Fruit fly (Drosophila melanogaster) whole organism, embryonic: Measurements from ENCODE around the gene AspRS-m.

Source experiments
- Adf1 ChIP-seq: fragments of 200-800 bp; sonication (Bioruptor generic); IDR thresholded peaks from 2 replicates; pipeline ENCODE4 v1.3.6; 2022; ENCODE audit warnings: missing biosample characterization, missing genetic modification characterization
- Asciz ChIP-seq: fragments of 200-800 bp; sonication (Bioruptor generic); optimal IDR thresholded peaks from 2 replicates; lab custom pipeline; 2017; ENCODE audit warnings: missing biosample characterization, mild to moderate bottlenecking, missing genetic modification characterization, missing genetic modification reagents
- B-H1 ChIP-seq: fragments of 200-800 bp; sonication (Bioruptor generic); IDR thresholded peaks from 3 replicates; pipeline ENCODE4 v1.3.6; 2022; ENCODE audit warnings: missing biosample characterization, missing genetic modification characterization
- BEAF-32 ChIP-seq: fragments of 200-800 bp; sonication (Bioruptor generic); optimal IDR thresholded peaks from 3 replicates; lab custom pipeline; 2017; ENCODE audit warnings: missing biosample characterization, missing genetic modification characterization, mild to moderate bottlenecking, moderate library complexity, missing genetic modification reagents
- CG10147 ChIP-seq: fragments of 200-800 bp; sonication (Bioruptor generic); optimal IDR thresholded peaks from 2 replicates; lab custom pipeline; 2019; ENCODE audit warnings: missing biosample characterization, mild to moderate bottlenecking, missing genetic modification characterization, moderate library complexity
- CG12299 ChIP-seq: fragments of 200-800 bp; sonication (Bioruptor generic); optimal IDR thresholded peaks from 2 replicates; lab custom pipeline; 2018; ENCODE audit warnings: missing biosample characterization, mild to moderate bottlenecking, missing genetic modification characterization
- CG13287 ChIP-seq: fragments of 200-800 bp; sonication (Bioruptor generic); IDR thresholded peaks from 2 replicates; pipeline ENCODE4 v1.3.6; 2022; ENCODE audit warnings: missing biosample characterization, missing genetic modification characterization; ENCODE audit not compliant: partially characterized antibody
- CG14965 ChIP-seq: fragments of 200-800 bp; sonication (Bioruptor generic); optimal IDR thresholded peaks from 2 replicates; lab custom pipeline; 2016; ENCODE audit warnings: missing biosample characterization, missing genetic modification characterization, borderline replicate concordance
- CG1529 ChIP-seq: fragments of 200-800 bp; sonication (Bioruptor generic); optimal IDR thresholded peaks from 3 replicates; lab custom pipeline; 2018; ENCODE audit warnings: missing biosample characterization, missing genetic modification characterization
- CG1603 ChIP-seq: fragments of 200-800 bp; sonication (Bioruptor generic); optimal IDR thresholded peaks from 2 replicates; lab custom pipeline; 2019; ENCODE audit warnings: missing biosample characterization, mild to moderate bottlenecking, missing genetic modification characterization, moderate library complexity
- CG16779 ChIP-seq: fragments of 200-800 bp; sonication (Bioruptor generic); IDR thresholded peaks from 2 replicates; pipeline ENCODE4 v1.3.6; 2022; ENCODE audit warnings: missing biosample characterization, missing genetic modification characterization
- CG17385 ChIP-seq: fragments of 200-800 bp; sonication (Bioruptor generic); optimal IDR thresholded peaks from 3 replicates; lab custom pipeline; 2018; ENCODE audit warnings: missing biosample characterization, mild to moderate bottlenecking, missing genetic modification characterization
- CG18599 ChIP-seq: fragments of 200-800 bp; sonication (Bioruptor generic); optimal IDR thresholded peaks from 3 replicates; lab custom pipeline; 2017; ENCODE audit warnings: missing biosample characterization, missing genetic modification characterization, mild to moderate bottlenecking, moderate library complexity, missing genetic modification reagents
- CG30020 ChIP-seq: fragments of 200-800 bp; optimal IDR thresholded peaks from 2 replicates; lab custom pipeline; 2019; ENCODE audit warnings: missing biosample characterization, mild to moderate bottlenecking, missing genetic modification characterization, moderate library complexity
- CG3847 ChIP-seq: fragments of 200-800 bp; sonication (Bioruptor generic); IDR thresholded peaks from 2 replicates; pipeline ENCODE4 v1.3.6; 2022; ENCODE audit warnings: missing biosample characterization, missing genetic modification characterization
- CG43689 ChIP-seq: fragments of 200-800 bp; sonication (Bioruptor generic); IDR thresholded peaks from 2 replicates; pipeline ENCODE4 v1.3.6; 2022; ENCODE audit warnings: missing biosample characterization, missing genetic modification characterization
- CG6272 ChIP-seq: fragments of 200-800 bp; sonication (Bioruptor generic); IDR thresholded peaks from 2 replicates; pipeline ENCODE4 v1.3.6; 2022; ENCODE audit warnings: missing biosample characterization, missing genetic modification characterization
- CG7786 ChIP-seq: fragments of 200-800 bp; sonication (Bioruptor generic); optimal IDR thresholded peaks from 2 replicates; lab custom pipeline; 2016; ENCODE audit warnings: missing biosample characterization, missing genetic modification characterization
- CG7928 ChIP-seq: fragments of 200-800 bp; sonication (Bioruptor generic); optimal IDR thresholded peaks from 2 replicates; lab custom pipeline; 2017; ENCODE audit warnings: missing biosample characterization, mild to moderate bottlenecking, missing genetic modification characterization
- CG8359 ChIP-seq: fragments of 200-800 bp; sonication (Bioruptor generic); optimal IDR thresholded peaks from 2 replicates; lab custom pipeline; 2017; ENCODE audit warnings: missing biosample characterization, mild to moderate bottlenecking, missing genetic modification characterization, borderline replicate concordance
- CG9727 ChIP-seq: fragments of 200-800 bp; sonication (Bioruptor generic); optimal IDR thresholded peaks from 3 replicates; lab custom pipeline; 2017; ENCODE audit warnings: missing biosample characterization, mild to moderate bottlenecking, missing genetic modification characterization
- CTCF ChIP-seq: fragments of 200-800 bp; sonication (Bioruptor generic); optimal IDR thresholded peaks from 2 replicates; lab custom pipeline; 2017; ENCODE audit warnings: missing biosample characterization, mild to moderate bottlenecking, missing genetic modification characterization, moderate library complexity
- D ChIP-seq, 2 experiments: fragments of 200-800 bp in 1 of 2; fragments of >200 bp in 1 of 2; sonication (Bioruptor generic) in 1 of 2; optimal IDR thresholded peaks; 2 replicates in 1 of 2; 3 replicates in 1 of 2; lab custom pipeline; 2017; ENCODE audit warnings: mild to moderate bottlenecking in 1 of 2, missing biosample characterization in 1 of 2, missing genetic modification characterization in 1 of 2, missing genetic modification reagents in 1 of 2
- Dfd ChIP-seq, 2 experiments: fragments of >200 bp; optimal IDR thresholded peaks; 2 replicates each; lab custom pipeline; 2017; ENCODE audit warnings: missing biosample characterization in 2 of 2, missing genetic modification characterization in 2 of 2
- Doc2 ChIP-seq: fragments of 200-800 bp; sonication (Bioruptor generic); IDR thresholded peaks from 2 replicates; pipeline ENCODE4 v1.3.6; 2022; ENCODE audit warnings: missing biosample characterization, missing genetic modification characterization
- Lhr ChIP-seq: fragments of 200-800 bp; sonication (Bioruptor generic); optimal IDR thresholded peaks from 3 replicates; lab custom pipeline; 2017; ENCODE audit warnings: mild to moderate bottlenecking, missing biosample characterization, missing genetic modification reagents, missing genetic modification characterization
- Med ChIP-seq: fragments of 200-800 bp; sonication (Bioruptor generic); peaks from one replicate; lab custom pipeline; 2016; ENCODE audit warnings: missing biosample characterization, missing genetic modification characterization, mild to moderate bottlenecking, inconsistent platforms, moderate library complexity
- Mes4 ChIP-seq: fragments of 200-800 bp; sonication (Bioruptor generic); optimal IDR thresholded peaks from 2 replicates; lab custom pipeline; 2016; ENCODE audit warnings: missing biosample characterization, missing genetic modification characterization
- Neu2 ChIP-seq: fragments of 200-800 bp; sonication (Bioruptor generic); optimal IDR thresholded peaks from 3 replicates; lab custom pipeline; 2016; ENCODE audit warnings: missing biosample characterization, missing genetic modification characterization, borderline replicate concordance
- Nf-YB ChIP-seq: fragments of 200-800 bp; sonication (Bioruptor generic); optimal IDR thresholded peaks from 3 replicates; lab custom pipeline; 2019; ENCODE audit warnings: missing biosample characterization, mild to moderate bottlenecking, missing genetic modification characterization, moderate library complexity
- Nf-YC ChIP-seq: fragments of 200-800 bp; optimal IDR thresholded peaks from 3 replicates; lab custom pipeline; 2019; ENCODE audit warnings: missing biosample characterization, mild to moderate bottlenecking, missing genetic modification characterization, moderate library complexity
- Rx ChIP-seq: fragments of 200-800 bp; sonication (Bioruptor generic); IDR thresholded peaks from 2 replicates; pipeline ENCODE4 v1.3.6; 2022; ENCODE audit warnings: missing biosample characterization, missing genetic modification characterization
- Sry-δ ChIP-seq: fragments of 200-800 bp; sonication (Bioruptor generic); optimal IDR thresholded peaks from 2 replicates; lab custom pipeline; 2016; ENCODE audit warnings: missing biosample characterization, missing genetic modification characterization
- Vsx1 ChIP-seq: fragments of 200-800 bp; sonication (Bioruptor generic); optimal IDR thresholded peaks from 2 replicates; lab custom pipeline; 2017; ENCODE audit warnings: missing biosample characterization, mild to moderate bottlenecking, missing genetic modification characterization, missing genetic modification reagents
- Xbp1 ChIP-seq: fragments of 200-800 bp; sonication (Bioruptor generic); optimal IDR thresholded peaks from 3 replicates; lab custom pipeline; 2016; ENCODE audit warnings: missing biosample characterization, mild to moderate bottlenecking, missing genetic modification characterization
- az2 ChIP-seq: fragments of 200-800 bp; sonication (Bioruptor generic); optimal IDR thresholded peaks from 3 replicates; lab custom pipeline; 2016; ENCODE audit warnings: missing biosample characterization, missing genetic modification characterization
- bcd ChIP-seq: fragments of 200-800 bp; sonication (Bioruptor generic); optimal IDR thresholded peaks from 2 replicates; lab custom pipeline; 2017; ENCODE audit warnings: missing biosample characterization, mild to moderate bottlenecking, missing genetic modification characterization
- caup ChIP-seq: fragments of 200-800 bp; sonication (Bioruptor generic); optimal IDR thresholded peaks from 3 replicates; lab custom pipeline; 2017; ENCODE audit warnings: missing biosample characterization, mild to moderate bottlenecking, missing genetic modification characterization, moderate library complexity; ENCODE audit not compliant: severe bottlenecking
- en ChIP-seq: fragments of 200-800 bp; sonication (Bioruptor generic); optimal IDR thresholded peaks from 2 replicates; lab custom pipeline; 2016; ENCODE audit warnings: missing biosample characterization, missing genetic modification characterization
- hkb ChIP-seq, 2 experiments: fragments of 200-800 bp in 1 of 2; fragments of >200 bp in 1 of 2; sonication (Bioruptor generic) in 1 of 2; IDR thresholded peaks in 1 of 2; optimal IDR thresholded peaks in 1 of 2; 2 replicates each; pipeline versions ENCODE4 v1.3.6 to Lab custom; 2017 to 2022; ENCODE audit warnings: missing biosample characterization in 1 of 2, missing genetic modification characterization in 1 of 2
- kah ChIP-seq: fragments of 200-800 bp; sonication (Bioruptor generic); optimal IDR thresholded peaks from 2 replicates; lab custom pipeline; 2018; ENCODE audit warnings: missing biosample characterization, mild to moderate bottlenecking, missing genetic modification characterization
- nmo ChIP-seq: fragments of 200-800 bp; sonication (Bioruptor generic); optimal IDR thresholded peaks from 2 replicates; lab custom pipeline; 2018; ENCODE audit warnings: missing biosample characterization, mild to moderate bottlenecking, missing genetic modification characterization, moderate library complexity
- nom ChIP-seq: fragments of 200-800 bp; sonication (Bioruptor generic); optimal IDR thresholded peaks from 2 replicates; lab custom pipeline; 2017; ENCODE audit warnings: missing biosample characterization, missing genetic modification characterization, mild to moderate bottlenecking, moderate library complexity, missing genetic modification reagents
- otp ChIP-seq: fragments of 200-800 bp; sonication (Bioruptor generic); IDR thresholded peaks from 3 replicates; pipeline ENCODE4, ENCODE4 v1.3.6; 2022; ENCODE audit warnings: missing biosample characterization, missing genetic modification characterization
- ranshi ChIP-seq: fragments of 200-800 bp; sonication (Bioruptor generic); IDR thresholded peaks from 2 replicates; pipeline ENCODE4 v1.3.6; 2022; ENCODE audit warnings: missing biosample characterization, missing genetic modification characterization
- sim ChIP-seq: fragments of 200-800 bp; sonication (Bioruptor generic); IDR thresholded peaks from 2 replicates; pipeline ENCODE4 v1.3.6; 2022; ENCODE audit warnings: missing biosample characterization, missing genetic modification characterization
- sima ChIP-seq: fragments of 200-800 bp; sonication (Bioruptor generic); optimal IDR thresholded peaks from 2 replicates; lab custom pipeline; 2016; ENCODE audit warnings: missing biosample characterization, missing genetic modification characterization
- so ChIP-seq: fragments of 200-800 bp; sonication (Bioruptor generic); IDR thresholded peaks from 3 replicates; pipeline ENCODE4 v1.3.6; 2022; ENCODE audit warnings: missing biosample characterization, missing genetic modification characterization
- sr ChIP-seq: fragments of 200-800 bp; sonication (Bioruptor generic); IDR thresholded peaks from 3 replicates; pipeline ENCODE4 v1.3.6; 2022; ENCODE audit warnings: missing biosample characterization, missing genetic modification characterization
- tx ChIP-seq: fragments of 200-800 bp; sonication (Bioruptor generic); optimal IDR thresholded peaks from 2 replicates; lab custom pipeline; 2016; ENCODE audit warnings: missing biosample characterization, missing genetic modification characterization

AspRS-m gene

DNA sequence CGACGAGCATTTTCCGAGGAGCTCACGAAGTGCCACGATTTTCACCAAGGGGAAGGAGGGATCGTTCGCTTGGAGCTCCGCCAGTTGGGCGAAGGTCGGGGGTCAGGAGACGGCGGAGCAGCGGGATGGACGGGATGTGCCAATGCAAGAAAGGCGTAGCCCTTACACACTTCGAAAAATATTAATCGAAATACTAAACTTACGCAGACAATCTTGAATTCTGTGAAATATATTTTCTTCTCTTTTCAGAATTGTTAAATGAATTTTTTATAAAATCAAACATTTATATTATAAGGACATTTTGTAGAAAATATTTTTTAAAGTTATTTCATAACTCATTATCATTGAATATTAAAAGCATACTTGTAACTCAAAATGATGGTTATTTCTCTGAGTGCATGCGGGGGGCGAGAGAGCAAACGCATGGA lies 42.0 kb downstream of the AspRS-m start (continued):
- peak; percentile 32; the same call in 1 of the 3 replicates for TF ChIP-seq B-H1 (GFP tag; lab: Robert Waterston, UW)
- TF ChIP-seq CG8359: no peak
- TF ChIP-seq CG12299: no peak
- TF ChIP-seq CG7928 (GFP tag; lab: Kevin White, UChicago): no peak
- peak; percentile 60 for TF ChIP-seq Nf-YC
- TF ChIP-seq CG1529: no peak
- TF ChIP-seq bcd (GFP tag; lab: Kevin White, UChicago): peak; percentile 61
- no peak for TF ChIP-seq BEAF-32 (GFP tag; lab: Kevin White, UChicago)
- peak; percentile 34 for TF ChIP-seq Nf-YB
- TF ChIP-seq Doc2 (GFP tag; lab: Robert Waterston, UW): 0 out of 2 replicates have a peak, but pooled peaks have one; percentile 13
- TF ChIP-seq CG18599 (GFP tag; lab: Kevin White, UChicago): peak; percentile 41
- TF ChIP-seq otp: no peak
- no peak for TF ChIP-seq CG16779 (GFP tag; lab: Robert Waterston, UW)
- TF ChIP-seq nom: no peak
- TF ChIP-seq CG30020 (tag; lab: Kevin White, UChicago): no peak
- no peak for TF ChIP-seq Rx (GFP tag; lab: Robert Waterston, UW)
- peak; percentile 43 for TF ChIP-seq Xbp1 (GFP tag; lab: Kevin White, UChicago)
- no peak for TF ChIP-seq CG14965 (GFP tag; lab: Kevin White, UChicago)
- peak; percentile 33 for TF ChIP-seq CG17385 (GFP tag; lab: Kevin White, UChicago)
- no peak for TF ChIP-seq tx (GFP tag; lab: Kevin White, UChicago)
- TF ChIP-seq Asciz (GFP tag; lab: Kevin White, UChicago): peak; percentile 31
- TF ChIP-seq caup (GFP tag; lab: Kevin White, UChicago): no peak
- no peak for TF ChIP-seq CG13287 (GFP tag; lab: Robert Waterston, UW)
- peak; percentile 46 for TF ChIP-seq CG3847
- peak; percentile 66 for TF ChIP-seq nmo
- peak; percentile 66 for TF ChIP-seq Med (GFP tag; lab: Kevin White, UChicago)
- TF ChIP-seq ranshi (GFP tag; lab: Robert Waterston, UW): no peak
- TF ChIP-seq en (GFP tag; lab: Kevin White, UChicago): no peak
- TF ChIP-seq CG9727 (GFP tag; lab: Kevin White, UChicago): peak; percentile 24
- no peak for TF ChIP-seq CG10147
- TF ChIP-seq CTCF (GFP tag; lab: Kevin White, UChicago): no peak
- no peak for TF ChIP-seq Dfd (GFP tag; optimal IDR thresholded peaks at IDR 0.05; lab: Kevin White, UChicago)
- TF ChIP-seq CG1603 (tag; lab: Kevin White, UChicago): no peak
- no peak for TF ChIP-seq Lhr (GFP tag; lab: Kevin White, UChicago)
- TF ChIP-seq sr (GFP tag; lab: Robert Waterston, UW): no peak
- no peak for TF ChIP-seq CG7786 (GFP tag; lab: Kevin White, UChicago)
- no peak for TF ChIP-seq CG43689 (GFP tag; lab: Robert Waterston, UW)
- TF ChIP-seq hkb (optimal IDR thresholded peaks at IDR 0.05; lab: Kevin White, UChicago): no peak
- peak; percentile 53; the same call in 1 of the 2 replicates for TF ChIP-seq hkb (GFP tag; IDR thresholded peaks at IDR 0.05; lab: Robert Waterston, UW)
- TF ChIP-seq sima (GFP tag; lab: Kevin White, UChicago): no peak
- no peak; the same call in 1 of the 2 replicates for TF ChIP-seq Adf1 (GFP tag; lab: Robert Waterston, UW)
- TF ChIP-seq D (optimal IDR thresholded peaks at IDR 0.05; lab: Kevin White, UChicago): no peak
- peak; percentile 24 for TF ChIP-seq D (GFP tag; optimal IDR thresholded peaks at IDR 0.05; lab: Kevin White, UChicago)
- peak; percentile 29 for TF ChIP-seq Vsx1
- no peak for TF ChIP-seq Mes4
- TF ChIP-seq CG6272: no peak
- TF ChIP-seq kah (GFP tag; lab: Kevin White, UChicago): no peak
- no peak; the same call in 2 of the 3 replicates for TF ChIP-seq so (GFP tag; lab: Robert Waterston, UW)
- TF ChIP-seq Neu2 (GFP tag; lab: Kevin White, UChicago): no peak
- no peak for TF ChIP-seq Sry-δ (GFP tag; lab: Kevin White, UChicago)
- no peak for TF ChIP-seq az2 (GFP tag; lab: Kevin White, UChicago)
- no peak for TF ChIP-seq sim (GFP tag; lab: Robert Waterston, UW)
